Worm (Caenorhabditis elegans): ENCODE results near the gene F49F1.5.

DNA sequence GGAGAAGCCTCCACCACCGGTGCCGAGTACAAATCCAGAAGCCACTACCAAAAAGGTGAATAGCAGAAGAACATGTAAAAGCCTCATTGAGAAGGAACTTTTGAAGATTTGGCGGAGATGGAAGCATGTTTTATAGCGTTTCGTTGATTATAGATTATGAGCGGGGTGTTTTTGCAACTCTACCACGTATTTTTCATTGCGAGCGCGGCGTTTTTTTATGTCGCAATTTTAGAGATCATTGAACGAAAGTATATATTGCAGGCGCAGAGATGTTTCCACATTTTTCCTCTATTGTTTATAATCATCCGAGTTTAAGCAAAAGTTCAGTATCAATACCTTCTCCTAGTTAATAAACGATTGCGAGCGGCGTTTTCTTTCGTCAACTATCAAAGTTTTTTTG lies 15.5 kb upstream of the F49F1.5 start, which contains the start of gene F49F1.17:
- TF ChIP-seq fkh-10 (GFP tag; optimal IDR thresholded peaks at IDR 0.05), result no peak
- TF ChIP-seq duxl-1 (tag; optimal IDR thresholded peaks at IDR 0.05; ENCODE audit: poor library complexity), result no peak
- no peak for TF ChIP-seq vab-7 (GFP tag; IDR thresholded peaks at IDR 0.05)
- no peak for TF ChIP-seq nhr-77 (tag; optimal IDR thresholded peaks at IDR 0.05)
- no peak for TF ChIP-seq tra-1 (GFP tag; IDR thresholded peaks at IDR 0.05)
- no peak for TF ChIP-seq nhr-25 (tag; optimal IDR thresholded peaks at IDR 0.05; ENCODE audit: borderline replicate concordance, insufficient read depth)

Measured in whole organism, L4 larva.